Worm (Caenorhabditis elegans) whole organism, L4 larva: ENCODE measurements around the gene skr-3.
A peak's percentile ranks its signal among the peaks of the same experiment; 100 is the strongest.

Source experiments
- ama-1 ChIP-seq: fragments of 150-350 bp; optimal IDR thresholded peaks from 2 replicates; lab custom pipeline; 2014; ENCODE audit warnings: inconsistent platforms, mixed read lengths
- ceh-32 ChIP-seq: sonication (generic microtip); optimal IDR thresholded peaks from 2 replicates; lab custom pipeline; 2016; ENCODE audit warnings: mild to moderate bottlenecking, missing genetic modification characterization, missing compliant biosample characterization; ENCODE audit not compliant: poor library complexity
- ceh-44 ChIP-seq: fragments of 200-800 bp; sonication (Bioruptor generic); IDR thresholded peaks from 2 replicates; pipeline ENCODE4 v1.3.6; 2022; ENCODE audit warnings: missing genetic modification reagents, missing genetic modification characterization, missing compliant biosample characterization
- daf-8 ChIP-seq: fragments of 200-800 bp; sonication (Bioruptor generic); IDR thresholded peaks from 2 replicates; pipeline ENCODE4 v1.3.6; 2022; ENCODE audit warnings: missing genetic modification characterization, missing compliant biosample characterization
- dve-1 ChIP-seq: sonication (generic microtip); optimal IDR thresholded peaks from 2 replicates; lab custom pipeline; 2017; ENCODE audit warnings: antibody characterized with exemption, mild to moderate bottlenecking, missing genetic modification characterization, missing compliant biosample characterization; ENCODE audit not compliant: insufficient read depth
- fos-1 ChIP-seq: fragments of 150-350 bp; optimal IDR thresholded peaks from 2 replicates; lab custom pipeline; 2014; ENCODE audit warnings: missing biosample characterization, missing genetic modification characterization
- lin-15B ChIP-seq: fragments of 150-350 bp; sonication (generic microtip); optimal IDR thresholded peaks from 3 replicates; lab custom pipeline; 2014; ENCODE audit warnings: missing biosample characterization, missing genetic modification characterization
- nhr-11 ChIP-seq: fragments of 150-350 bp; optimal IDR thresholded peaks from 2 replicates; lab custom pipeline; 2014; ENCODE audit warnings: missing biosample characterization, missing genetic modification characterization
- nhr-237 ChIP-seq: sonication (generic microtip); optimal IDR thresholded peaks from 2 replicates; lab custom pipeline; 2017; ENCODE audit warnings: missing biosample characterization, missing genetic modification characterization
- nhr-77 ChIP-seq: fragments of 150-350 bp; optimal IDR thresholded peaks from 2 replicates; lab custom pipeline; 2014; ENCODE audit warnings: missing biosample characterization, missing genetic modification characterization
- pha-4 ChIP-seq, 2 experiments: fragments of 150-350 bp in 1 of 2; fragments of 200-800 bp in 1 of 2; sonication (Bioruptor generic) in 1 of 2; IDR thresholded peaks in 1 of 2; optimal IDR thresholded peaks in 1 of 2; 2 replicates each; pipeline versions ENCODE4 v1.3.6 to Lab custom; 2014 to 2022; ENCODE audit warnings: missing genetic modification characterization in 2 of 2, missing genetic modification reagents in 2 of 2, missing biosample characterization in 1 of 2, missing compliant biosample characterization in 1 of 2
- pqm-1 ChIP-seq: sonication (generic microtip); optimal IDR thresholded peaks from 2 replicates; lab custom pipeline; 2017; ENCODE audit warnings: missing biosample characterization, missing genetic modification characterization
- snpc-4 ChIP-seq: fragments of 150-350 bp; optimal IDR thresholded peaks from 2 replicates; lab custom pipeline; 2014; ENCODE audit warnings: missing biosample characterization, missing genetic modification characterization
- unc-62 ChIP-seq, 3 experiments: fragments of 150-350 bp in 1 of 3; sonication (generic microtip); optimal IDR thresholded peaks in 2 of 3; peaks in 1 of 3; 1 replicate in 1 of 3; 2 replicates in 2 of 3; lab custom pipeline; 2014 to 2017; ENCODE audit warnings: missing biosample characterization in 3 of 3, missing genetic modification characterization in 3 of 3, missing genetic modification reagents in 3 of 3, missing genotype in 1 of 3

DNA sequence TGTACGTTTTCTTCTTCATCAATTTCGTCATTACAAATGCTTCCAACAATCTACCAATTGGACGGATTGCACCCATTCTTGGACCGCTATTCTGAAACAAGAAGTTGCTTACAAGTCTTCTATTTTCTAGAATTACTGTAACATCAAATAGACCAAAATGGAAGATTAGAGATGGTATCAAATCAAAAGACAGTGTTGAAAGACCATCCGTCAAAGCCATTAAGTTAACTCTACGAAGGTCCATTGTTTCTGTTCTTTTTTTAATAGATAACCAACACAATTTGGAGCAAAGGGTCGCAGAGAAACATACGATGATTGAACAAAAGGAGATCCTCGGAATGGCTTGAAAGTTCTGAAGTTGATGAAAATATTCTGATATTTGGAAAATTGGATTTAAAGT lies 24.1 kb downstream of the skr-3 start:
- TF ChIP-seq pha-4 (GFP tag; IDR thresholded peaks at IDR 0.05; lab: Robert Waterston, UW) = no peak
- no peak for TF ChIP-seq pha-4 (tag; optimal IDR thresholded peaks at IDR 0.05; lab: Kevin White, UChicago)
- TF ChIP-seq fos-1 (tag; lab: Kevin White, UChicago) = no peak
- TF ChIP-seq unc-62 (GFP tag; optimal IDR thresholded peaks at IDR 0.05 in 1 of 2; lab: Kevin White, UChicago) = peak in 1 of 2 experiments; percentile 91
- TF ChIP-seq unc-62 (tag; optimal IDR thresholded peaks at IDR 0.05; lab: Kevin White, UChicago) = no peak
- TF ChIP-seq nhr-11 (tag; lab: Kevin White, UChicago) = no peak
- no peak for TF ChIP-seq nhr-77 (tag; lab: Kevin White, UChicago)
- no peak for TF ChIP-seq ceh-44 (GFP tag; lab: Robert Waterston, UW)
- TF ChIP-seq ceh-32 (tag; lab: Kevin White, UChicago) = no peak
- TF ChIP-seq pqm-1 (tag; lab: Kevin White, UChicago) = no peak
- TF ChIP-seq nhr-237 (tag; lab: Kevin White, UChicago) = no peak
- no peak for TF ChIP-seq ama-1 (lab: Kevin White, UChicago)
- no peak for TF ChIP-seq snpc-4 (tag; lab: Kevin White, UChicago)
- no peak for TF ChIP-seq daf-8 (GFP tag; lab: Robert Waterston, UW)
- TF ChIP-seq dve-1 (tag; lab: Kevin White, UChicago) = no peak
- no peak for TF ChIP-seq lin-15B (tag; lab: Kevin White, UChicago)
